Worm (Caenorhabditis elegans): ENCODE data around the gene dnbp-1.

The dnbp-1 gene

ce11 chrIV:14015844-14016243 lies 36.2 kb upstream of the dnbp-1 start, which contains the start of gene srw-63:
srw-63 (minus strand) TSS chrIV:14015944.
- TF ChIP-seq lag-1 (GFP tag; IDR thresholded peaks at IDR 0.05) = no peak
- TF ChIP-seq efl-1 (GFP tag; optimal IDR thresholded peaks at IDR 0.05) = no peak
- TF ChIP-seq mes-4 (tag; optimal IDR thresholded peaks at IDR 0.05) = no peak
- no peak for TF ChIP-seq F52B5.7 (tag; optimal IDR thresholded peaks at IDR 0.05)
- no peak for TF ChIP-seq dpl-1 (GFP tag; optimal IDR thresholded peaks at IDR 0.05)
- no peak for TF ChIP-seq ekl-4 (GFP tag; IDR thresholded peaks at IDR 0.05)
- TF ChIP-seq nhr-80 (tag; optimal IDR thresholded peaks at IDR 0.05) = no peak
- no peak for TF ChIP-seq madf-10 (tag; optimal IDR thresholded peaks at IDR 0.05)
- no peak for TF ChIP-seq ztf-18 (tag; optimal IDR thresholded peaks at IDR 0.05)
- no peak for TF ChIP-seq hlh-12 (tag; optimal IDR thresholded peaks at IDR 0.05)
- TF ChIP-seq B0261.1 (tag; optimal IDR thresholded peaks at IDR 0.05) = no peak
- no peak for TF ChIP-seq akir-1 (GFP tag; optimal IDR thresholded peaks at IDR 0.05)

ce11 chrIV:14013692-14014091 lies 34.0 kb upstream of the dnbp-1 start:
- TF ChIP-seq sea-2 (GFP tag; IDR thresholded peaks at IDR 0.05) (no peak), mes-4 (tag; optimal IDR thresholded peaks at IDR 0.05) (peak; percentile 14), ama-1 (optimal IDR thresholded peaks at IDR 0.05) (no peak), ama-1 (GFP tag; optimal IDR thresholded peaks at IDR 0.05) (peak; percentile 1 to 70), hlh-12 (tag; optimal IDR thresholded peaks at IDR 0.05) (no peak), zfh-2 (GFP tag; conservative IDR thresholded peaks at IDR 0.05) (no peak), nfyb-1 (GFP tag; IDR thresholded peaks at IDR 0.05) (no peak), egrh-3 (GFP tag; IDR thresholded peaks at IDR 0.05) (no peak), aptf-2 (GFP tag; conservative IDR thresholded peaks at IDR 0.05) (no peak), F52B5.7 (tag; optimal IDR thresholded peaks at IDR 0.05) (no peak), ztf-25 (GFP tag; IDR thresholded peaks at IDR 0.05) (no peak), chd-7 (tag; optimal IDR thresholded peaks at IDR 0.05) (no peak), ets-4 (GFP tag; optimal IDR thresholded peaks at IDR 0.05) (no peak), nhr-80 (tag; optimal IDR thresholded peaks at IDR 0.05) (no peak), K11D2.4 (GFP tag; IDR thresholded peaks at IDR 0.05) (no peak), attf-6 (GFP tag; IDR thresholded peaks at IDR 0.05) (peak; percentile 99), egl-44 (GFP tag; IDR thresholded peaks at IDR 0.05) (no peak), sptf-2 (GFP tag; optimal IDR thresholded peaks at IDR 0.05) (no peak), let-526 (GFP tag; IDR thresholded peaks at IDR 0.05) (no peak), aptf-3 (GFP tag; IDR thresholded peaks at IDR 0.05) (0 out of 2 replicates have a peak, but pooled peaks have one; percentile 26), ceh-40 (GFP tag; IDR thresholded peaks at IDR 0.05) (0 out of 2 replicates have a peak, but pooled peaks have one; percentile 27), rec-8 (tag; optimal IDR thresholded peaks at IDR 0.05) (peak in 1 of 2 experiments; percentile 60), ztf-18 (tag; optimal IDR thresholded peaks at IDR 0.05) (no peak), athp-1 (tag; optimal IDR thresholded peaks at IDR 0.05) (no peak), D2030.7 (GFP tag; IDR thresholded peaks at IDR 0.05) (peak; percentile 43; the same call in 1 of the 2 replicates), F49E8.2 (tag; optimal IDR thresholded peaks at IDR 0.05; ENCODE audit: insufficient read depth) (peak; percentile 5), F33H1.4 (GFP tag; IDR thresholded peaks at IDR 0.05) (no peak), pbrm-1 (GFP tag; IDR thresholded peaks at IDR 0.05) (0 out of 2 replicates have a peak, but pooled peaks have one; percentile 49), mxl-1 (tag; optimal IDR thresholded peaks at IDR 0.05) (no peak), mcd-1 (GFP tag; IDR thresholded peaks at IDR 0.05) (no peak; the same call in 1 of the 2 replicates), cebp-2 (GFP tag; IDR thresholded peaks at IDR 0.05) (no peak), F55B11.4 (tag; optimal IDR thresholded peaks at IDR 0.05; ENCODE audit: borderline replicate concordance, insufficient read depth) (no peak), lin-26 (GFP tag; IDR thresholded peaks at IDR 0.05) (no peak), lsy-27 (tag; optimal IDR thresholded peaks at IDR 0.05; ENCODE audit: borderline replicate concordance, insufficient read depth) (peak; percentile 6), C17E4.6 (GFP tag; IDR thresholded peaks at IDR 0.05) (no peak), F37B4.10 (GFP tag; IDR thresholded peaks at IDR 0.05) (no peak), ceh-91 (GFP tag; IDR thresholded peaks at IDR 0.05) (no peak), nhr-120 (GFP tag; IDR thresholded peaks at IDR 0.05) (no peak), Y53F4B.3 (GFP tag; IDR thresholded peaks at IDR 0.05) (no peak), snpc-1.3 (tag; optimal IDR thresholded peaks at IDR 0.05; ENCODE audit: insufficient read depth) (peak; percentile 90), Y67H2A.10 (GFP tag; conservative IDR thresholded peaks at IDR 0.05) (no peak)

Measured in whole organism, young adult.